Fruit fly (Drosophila melanogaster) whole organism: ENCODE measurements around the gene CG44325.

Experiments
- pan ChIP-seq: fragments of >200 bp; optimal IDR thresholded peaks from 2 replicates; lab custom pipeline; 2017
- psq ChIP-seq: fragments of >200 bp; optimal IDR thresholded peaks from 2 replicates; lab custom pipeline; 2017
- usp ChIP-seq: fragments of >200 bp; optimal IDR thresholded peaks from 2 replicates; lab custom pipeline; 2017; ENCODE audit warnings: missing biosample characterization, missing genetic modification characterization, mixed read lengths

dm6 chrX:9029416-9029815 is 48.9 kb downstream of the CG44325 start:
- TF ChIP-seq usp (GFP tag; lab: Kevin White, UChicago), result no peak
- TF ChIP-seq pan, result no peak
- TF ChIP-seq psq (lab: Kevin White, UChicago), result no peak
